Worm (Caenorhabditis elegans) whole organism, L4/young adult: Measurements from ENCODE around the gene str-39.

ENCODE experiments used
- W03F9.2 ChIP-seq: fragments of 150-350 bp; optimal IDR thresholded peaks from 2 replicates; lab custom pipeline; 2014; ENCODE audit warnings: missing biosample characterization, missing genetic modification characterization
- dao-5 ChIP-seq: sonication (generic microtip); optimal IDR thresholded peaks from 2 replicates; lab custom pipeline; 2016; ENCODE audit warnings: missing genotype, missing genetic modification characterization, moderate library complexity, missing compliant biosample characterization
- him-1 ChIP-seq: sonication (generic microtip); optimal IDR thresholded peaks from 2 replicates; lab custom pipeline; 2016; ENCODE audit warnings: missing genotype, missing genetic modification reagents, missing genetic modification characterization, missing compliant biosample characterization

Gene str-39

ce11 chrV:2884411-2884810 is 4.7 kb upstream of the str-39 start, which contains the start of gene sre-24:
TSS of gene sre-24 (plus strand) at chrV:2884711.
- no peak for TF ChIP-seq dao-5 (tag; lab: Kevin White, UChicago)
- TF ChIP-seq W03F9.2: no peak
- no peak for TF ChIP-seq him-1

DNA sequence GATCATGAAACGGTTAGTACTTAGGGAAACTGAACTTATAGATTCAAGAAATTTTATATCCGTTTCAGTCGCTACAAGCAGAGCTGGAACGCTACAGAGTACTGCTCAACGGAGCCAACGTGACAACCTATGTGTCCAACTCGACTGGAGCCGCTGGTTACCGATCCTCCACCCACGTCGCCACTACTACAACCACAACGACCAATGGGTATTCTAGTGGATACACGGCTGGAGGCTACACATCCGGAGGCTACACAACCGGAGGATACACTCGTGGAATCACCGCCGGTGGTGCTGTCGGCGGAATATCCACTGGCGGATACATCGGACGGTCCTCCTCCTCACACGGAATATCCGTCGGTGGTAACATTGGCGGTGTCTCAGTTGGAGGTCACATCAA is 3.4 kb upstream of the str-39 start:
- TF ChIP-seq dao-5 (tag; lab: Kevin White, UChicago): no peak
- TF ChIP-seq W03F9.2: no peak
- no peak for TF ChIP-seq him-1

DNA sequence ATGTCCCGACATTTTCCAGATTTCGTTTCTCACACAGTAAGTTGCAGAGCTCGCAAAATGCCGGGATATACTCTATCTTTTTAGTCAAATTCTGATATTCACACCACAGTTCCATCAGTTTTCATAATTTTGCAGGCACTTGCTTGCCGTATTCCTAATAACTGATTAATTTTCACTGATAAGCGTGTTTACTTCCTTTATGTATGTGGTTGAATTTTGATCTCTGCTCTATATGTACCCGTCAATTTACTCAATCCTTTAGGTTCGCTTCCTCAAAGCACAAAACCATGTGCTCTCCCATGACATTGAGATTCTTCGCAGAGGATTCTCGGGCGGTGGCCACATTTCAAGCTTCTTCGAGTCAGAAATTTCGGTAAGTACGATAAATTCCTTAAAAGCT is 1.9 kb upstream of the str-39 start:
- TF ChIP-seq dao-5 (tag; lab: Kevin White, UChicago) (no peak), W03F9.2 (no peak), him-1 (no peak)

- TF ChIP-seq dao-5 (tag; lab: Kevin White, UChicago) (no peak), him-1 (no peak), W03F9.2 (no peak)
Measured at ce11 chrV:2881016-2881415, 1.3 kb upstream of the str-39 start, which contains the start of gene ifc-1. TSS of gene ifc-1 (plus strand) at chrV:2881393.

- TF ChIP-seq dao-5 (tag; lab: Kevin White, UChicago) (no peak), W03F9.2 (no peak), him-1 (no peak)
Measured at ce11 chrV:2880356-2880755, 655 bp upstream of the str-39 start.

DNA sequence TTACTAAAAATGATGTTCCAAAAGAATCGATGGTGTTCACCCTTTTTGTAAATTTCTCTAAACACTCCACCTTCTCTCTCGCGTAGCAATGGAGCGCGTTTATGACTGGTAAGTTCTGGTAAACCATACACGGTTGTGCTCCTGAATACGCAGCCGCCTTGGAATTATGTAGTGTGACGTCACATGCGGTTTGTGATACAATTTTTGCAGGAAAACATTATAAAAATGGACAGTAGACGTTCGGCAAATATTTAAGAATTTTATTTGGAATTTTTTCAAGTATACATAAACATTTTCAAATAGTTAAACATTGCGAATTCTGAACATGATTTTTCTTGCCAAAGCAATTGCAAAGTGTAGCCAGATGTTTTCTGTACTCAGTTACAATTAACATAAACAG is 2.2 kb downstream of the str-39 start, which contains the start of gene F37B4.10:
TSS of gene F37B4.10 (minus strand) at position 101 of the 400 bp plus-strand sequence.
- TF ChIP-seq him-1: no peak
- TF ChIP-seq dao-5 (tag; lab: Kevin White, UChicago): no peak
- TF ChIP-seq W03F9.2: no peak

ce11 chrV:2876188-2876831 is 3.4 kb downstream of the str-39 start:
- no peak for TF ChIP-seq dao-5 (tag; lab: Kevin White, UChicago)
- TF ChIP-seq him-1: no peak
- no peak for TF ChIP-seq W03F9.2

DNA sequence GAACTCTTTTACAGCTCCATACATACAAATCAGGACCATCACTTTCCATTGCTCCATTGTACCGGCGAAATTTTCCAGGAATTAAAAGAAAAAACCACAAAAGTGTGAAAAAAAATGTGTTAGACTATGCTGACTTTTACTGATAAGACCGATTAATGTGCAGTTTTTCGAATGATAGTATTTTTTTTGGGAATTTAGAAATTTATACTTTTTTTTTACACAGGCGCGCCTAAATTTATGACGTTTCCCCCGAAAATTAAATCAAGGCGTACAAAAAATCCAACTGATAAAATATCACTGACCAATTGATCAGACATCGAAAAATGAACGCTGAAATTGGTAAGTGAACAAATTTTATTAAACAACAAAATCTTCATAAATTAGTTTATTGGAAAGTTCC is 4.3 kb downstream of the str-39 start, which contains the start of gene folt-2:
TSS of gene folt-2 (minus strand) at position 179 of the 400 bp plus-strand sequence.
- TF ChIP-seq dao-5 (tag; lab: Kevin White, UChicago): no peak
- no peak for TF ChIP-seq him-1
- no peak for TF ChIP-seq W03F9.2

ce11 chrV:2872947-2873346 is 6.8 kb downstream of the str-39 start:
- no peak for TF ChIP-seq dao-5 (tag; lab: Kevin White, UChicago)
- no peak for TF ChIP-seq him-1
- no peak for TF ChIP-seq W03F9.2

- no peak for TF ChIP-seq W03F9.2
- TF ChIP-seq him-1: no peak
- no peak for TF ChIP-seq dao-5 (tag; lab: Kevin White, UChicago)
Measured at ce11 chrV:2871754-2872504, 7.8 kb downstream of the str-39 start.

DNA sequence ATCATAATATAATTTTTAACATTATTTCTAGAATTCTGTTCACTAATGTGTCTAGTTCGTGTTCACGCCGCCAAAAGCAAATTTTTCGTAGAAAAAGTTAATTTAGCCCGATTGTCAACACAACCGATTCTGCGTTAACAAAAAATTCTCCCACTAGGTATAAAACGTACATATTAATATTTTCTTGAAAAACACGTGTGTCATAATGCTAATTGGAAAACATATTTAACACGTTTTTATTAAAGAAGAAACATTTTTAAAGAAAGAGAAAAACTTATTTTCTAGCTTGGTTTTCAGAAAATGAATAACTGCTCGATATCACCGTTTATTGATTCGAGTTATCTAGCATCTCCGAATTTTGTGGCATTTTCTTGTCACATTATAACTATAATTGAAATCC is 9.6 kb downstream of the str-39 start, which contains the start of gene srh-243:
TSS of gene srh-243 (plus strand) at position 301 of the 400 bp plus-strand sequence.
- no peak for TF ChIP-seq W03F9.2
- no peak for TF ChIP-seq him-1
- TF ChIP-seq dao-5 (tag; lab: Kevin White, UChicago): no peak

DNA sequence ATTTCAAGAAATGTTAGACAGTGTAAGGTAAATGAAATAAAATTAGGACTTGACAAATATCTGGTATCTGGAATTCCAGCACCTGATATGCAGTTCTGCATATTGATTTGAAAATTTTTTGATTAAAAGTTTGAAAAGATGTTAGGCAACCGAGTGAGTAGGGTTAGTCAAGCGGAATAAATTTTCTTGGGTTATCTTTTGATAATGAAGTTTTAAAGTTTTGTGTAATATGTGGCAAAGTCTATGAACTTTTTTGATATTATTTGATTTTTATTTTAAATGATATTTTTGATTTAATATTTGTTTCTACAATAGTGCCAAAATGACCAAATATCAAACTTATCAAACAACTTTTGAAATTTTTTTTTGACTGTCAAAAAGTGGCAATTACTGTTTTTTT is 10.2 kb downstream of the str-39 start, which contains the start of gene srh-241:
TSS of gene srh-241 (minus strand) at position 101 of the 400 bp plus-strand sequence.
- TF ChIP-seq him-1: no peak
- TF ChIP-seq dao-5 (tag; lab: Kevin White, UChicago): no peak
- no peak for TF ChIP-seq W03F9.2

DNA sequence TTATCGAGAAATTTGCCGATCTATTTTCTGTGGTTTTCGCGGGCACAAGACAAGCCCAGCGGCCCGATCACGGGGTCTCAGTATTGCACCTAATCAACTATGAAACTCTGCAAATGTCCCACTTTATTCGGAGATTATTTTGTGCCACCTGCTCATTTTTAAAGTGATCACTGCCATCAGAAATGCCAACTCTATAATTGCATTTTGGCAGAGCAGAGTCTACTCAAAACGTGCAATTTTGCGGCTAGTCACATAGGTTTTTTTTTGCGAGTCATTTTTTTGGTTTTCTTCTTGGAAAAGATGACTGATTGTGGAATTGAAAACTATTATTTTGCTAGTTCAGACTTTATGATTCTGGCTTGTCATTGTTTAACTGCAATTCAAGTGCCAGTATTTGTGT is 14.8 kb downstream of the str-39 start, which contains the start of gene srh-240:
TSS of gene srh-240 (plus strand) at position 301 of the 400 bp plus-strand sequence.
- no peak for TF ChIP-seq him-1
- no peak for TF ChIP-seq W03F9.2
- TF ChIP-seq dao-5 (tag; lab: Kevin White, UChicago): no peak

ce11 chrV:2863033-2863432 is 16.7 kb downstream of the str-39 start, which contains the start of gene srh-272:
TSS of gene srh-272 (plus strand) at chrV:2863333.
- TF ChIP-seq dao-5 (tag; lab: Kevin White, UChicago) (no peak), him-1 (no peak), W03F9.2 (no peak)

DNA sequence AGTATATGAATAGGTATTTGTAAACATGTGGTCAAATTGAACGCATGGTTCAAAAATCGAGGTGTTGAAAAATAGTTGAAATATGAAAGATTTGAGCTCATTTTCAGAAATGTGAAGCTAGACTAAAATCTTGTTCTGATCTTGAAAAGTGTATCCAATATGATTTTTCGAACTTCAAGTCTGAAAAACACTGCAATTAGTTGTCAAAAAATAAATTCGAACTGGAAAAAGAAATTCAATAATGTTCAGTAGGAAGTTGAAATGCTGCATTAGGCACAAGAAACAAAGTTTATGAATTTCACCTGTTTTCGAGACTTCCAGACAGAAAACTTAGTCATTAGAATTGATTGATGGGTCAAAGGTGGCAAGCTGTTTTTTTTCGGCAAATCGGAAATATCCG is 18.2 kb downstream of the str-39 start, which contains the start of gene srh-270:
TSS of gene srh-270 (minus strand) at position 101 of the 400 bp plus-strand sequence.
- TF ChIP-seq W03F9.2 (no peak), dao-5 (tag; lab: Kevin White, UChicago) (no peak), him-1 (no peak)
